Worm (Caenorhabditis elegans): ENCODE data around the gene F44G4.7.

- TF ChIP-seq ztf-23 (GFP tag; IDR thresholded peaks at IDR 0.05) (no peak), ztf-29 (GFP tag; IDR thresholded peaks at IDR 0.05) (no peak), flt-1 (GFP tag; IDR thresholded peaks at IDR 0.05) (no peak), T22C8.4 (GFP tag; IDR thresholded peaks at IDR 0.05) (no peak), tab-1 (GFP tag; IDR thresholded peaks at IDR 0.05) (no peak)
Measured at ce11 chrII:8959081-8959480, 45.9 kb downstream of the F44G4.7 start.

All from whole organism, midembryonic.